Worm (Caenorhabditis elegans) whole organism, early embryonic: ENCODE results near the gene F19B10.3.

Experiments
- ama-1 ChIP-seq: fragments of 150-350 bp; optimal IDR thresholded peaks from 2 replicates; lab custom pipeline; 2014
- ceh-36 ChIP-seq: sonication (generic microtip); optimal IDR thresholded peaks from 2 replicates; lab custom pipeline; 2016; ENCODE audit warnings: missing genetic modification characterization, inconsistent platforms, missing compliant biosample characterization
- ets-7 ChIP-seq: sonication (generic microtip); optimal IDR thresholded peaks from 2 replicates; lab custom pipeline; 2016; ENCODE audit warnings: missing genotype, missing genetic modification characterization, missing compliant biosample characterization
- flt-1 ChIP-seq: fragments of 200-800 bp; sonication (Bioruptor generic); IDR thresholded peaks from 2 replicates; pipeline ENCODE4 v1.3.6; 2022; ENCODE audit warnings: missing genetic modification characterization, missing compliant biosample characterization
- pes-1 ChIP-seq: fragments of 200-800 bp; sonication (Bioruptor generic); IDR thresholded peaks from 2 replicates; pipeline ENCODE4 v1.3.6; 2022; ENCODE audit warnings: missing genetic modification reagents, missing genetic modification characterization, missing compliant biosample characterization
- scrt-1 ChIP-seq: fragments of 200-800 bp; sonication (Bioruptor generic); IDR thresholded peaks from 2 replicates; pipeline ENCODE4 v1.3.6; 2022; ENCODE audit warnings: missing genetic modification characterization, missing compliant biosample characterization
- tra-4 ChIP-seq: sonication (generic microtip); optimal IDR thresholded peaks from 2 replicates; lab custom pipeline; 2017; ENCODE audit warnings: missing genetic modification characterization, missing compliant biosample characterization

ce11 chrII:3630810-3631209, 33.8 kb upstream of the F19B10.3 start, which contains the start of gene M151.2:
- TF ChIP-seq ama-1 (lab: Kevin White, UChicago) (no peak), pes-1 (GFP tag; lab: Robert Waterston, UW) (no peak), flt-1 (no peak), scrt-1 (GFP tag; lab: Robert Waterston, UW) (no peak), tra-4 (tag; lab: Kevin White, UChicago) (no peak), ets-7 (tag; lab: Kevin White, UChicago) (no peak), ceh-36 (tag; lab: Kevin White, UChicago) (no peak)
